Worm (Caenorhabditis elegans) whole organism, L4 larva: ENCODE data around the gene F21D5.7.

Experiments used
- F10B5.3 ChIP-seq: sonication (generic microtip); optimal IDR thresholded peaks from 2 replicates; lab custom pipeline; 2016; ENCODE audit warnings: mild to moderate bottlenecking, missing genetic modification characterization, missing compliant biosample characterization
- F44E2.7 ChIP-seq: fragments of 200-800 bp; sonication (Bioruptor generic); IDR thresholded peaks from 2 replicates; pipeline ENCODE4 v2.1.2; 2022; ENCODE audit warnings: missing genetic modification characterization, missing compliant biosample characterization
- F49E8.2 ChIP-seq: sonication (generic microtip); optimal IDR thresholded peaks from 2 replicates; lab custom pipeline; 2016; ENCODE audit warnings: missing compliant biosample characterization, mild to moderate bottlenecking, missing genetic modification characterization, borderline replicate concordance
- Y75B8A.6 ChIP-seq: fragments of 200-800 bp; sonication (Bioruptor generic); IDR thresholded peaks from 2 replicates; pipeline ENCODE4 v1.3.6; 2022; ENCODE audit warnings: missing genetic modification reagents, missing genetic modification characterization, missing compliant biosample characterization
- aly-2 ChIP-seq: sonication (generic microtip); optimal IDR thresholded peaks from 2 replicates; lab custom pipeline; 2018; ENCODE audit warnings: missing biosample characterization, missing genetic modification characterization
- ceh-32 ChIP-seq: sonication (generic microtip); optimal IDR thresholded peaks from 2 replicates; lab custom pipeline; 2016; ENCODE audit warnings: mild to moderate bottlenecking, missing genetic modification characterization, missing compliant biosample characterization; ENCODE audit not compliant: poor library complexity
- ceh-62 ChIP-seq: sonication (generic microtip); optimal IDR thresholded peaks from 2 replicates; lab custom pipeline; 2017; ENCODE audit warnings: missing biosample characterization, missing genetic modification characterization
- ceh-82 ChIP-seq: sonication (generic microtip); optimal IDR thresholded peaks from 2 replicates; lab custom pipeline; 2017; ENCODE audit warnings: missing biosample characterization, missing genetic modification characterization
- ces-1 ChIP-seq: fragments of 150-350 bp; sonication (generic microtip); optimal IDR thresholded peaks from 4 replicates; lab custom pipeline; 2014; ENCODE audit warnings: missing biosample characterization, missing genetic modification reagents, missing genetic modification characterization
- cey-2 ChIP-seq: sonication (generic microtip); optimal IDR thresholded peaks from 3 replicates; lab custom pipeline; 2017; ENCODE audit warnings: missing genetic modification characterization, mild to moderate bottlenecking, missing compliant biosample characterization, antibody characterized with exemption, borderline replicate concordance; ENCODE audit not compliant: insufficient read depth
- ctbp-1 ChIP-seq: fragments of 200-800 bp; sonication (Bioruptor generic); IDR thresholded peaks from 2 replicates; pipeline ENCODE4 v1.3.6; 2022; ENCODE audit warnings: missing genetic modification reagents, missing genetic modification characterization, missing compliant biosample characterization
- daf-12 ChIP-seq: fragments of 150-350 bp; optimal IDR thresholded peaks from 2 replicates; lab custom pipeline; 2014; ENCODE audit warnings: missing biosample characterization, missing genetic modification reagents, missing genetic modification characterization
- daf-16 ChIP-seq, 3 experiments: sonication (generic microtip); optimal IDR thresholded peaks; 2 replicates each; lab custom pipeline; 2016 to 2017; ENCODE audit warnings: missing genetic modification characterization in 3 of 3, missing genetic modification reagents in 3 of 3, mild to moderate bottlenecking in 2 of 3, missing compliant biosample characterization in 2 of 3, missing biosample characterization in 1 of 3, moderate library complexity in 1 of 3
- daf-19 ChIP-seq: fragments of 200-800 bp; sonication (Bioruptor generic); conservative IDR thresholded peaks from 2 replicates; pipeline ENCODE4 v1.3.6; 2022; ENCODE audit warnings: missing genetic modification characterization, missing compliant biosample characterization
- daf-8 ChIP-seq: fragments of 200-800 bp; sonication (Bioruptor generic); IDR thresholded peaks from 2 replicates; pipeline ENCODE4 v1.3.6; 2022; ENCODE audit warnings: missing genetic modification characterization, missing compliant biosample characterization
- dve-1 ChIP-seq: sonication (generic microtip); optimal IDR thresholded peaks from 2 replicates; lab custom pipeline; 2017; ENCODE audit warnings: antibody characterized with exemption, mild to moderate bottlenecking, missing genetic modification characterization, missing compliant biosample characterization; ENCODE audit not compliant: insufficient read depth
- fkh-10 ChIP-seq: fragments of 150-350 bp; optimal IDR thresholded peaks from 2 replicates; lab custom pipeline; 2014; ENCODE audit warnings: missing biosample characterization, missing genetic modification reagents, missing genetic modification characterization
- fos-1 ChIP-seq: fragments of 150-350 bp; optimal IDR thresholded peaks from 2 replicates; lab custom pipeline; 2014; ENCODE audit warnings: missing biosample characterization, missing genetic modification characterization
- hlh-11 ChIP-seq: fragments of 200-800 bp; sonication (Bioruptor generic); optimal IDR thresholded peaks from 2 replicates; lab custom pipeline; 2018; ENCODE audit warnings: mild to moderate bottlenecking, missing genetic modification characterization, missing compliant biosample characterization
- hlh-30 ChIP-seq: sonication (generic microtip); optimal IDR thresholded peaks from 2 replicates; lab custom pipeline; 2017; ENCODE audit warnings: antibody characterized with exemption, mild to moderate bottlenecking, missing genetic modification characterization, missing compliant biosample characterization; ENCODE audit not compliant: insufficient read depth
- hmg-1.1 ChIP-seq: fragments of 200-800 bp; sonication (Bioruptor generic); IDR thresholded peaks from 2 replicates; pipeline ENCODE4 v1.3.6; 2022; ENCODE audit warnings: missing genetic modification reagents, missing genetic modification characterization, missing compliant biosample characterization
- jun-1 ChIP-seq: fragments of 150-350 bp; optimal IDR thresholded peaks from 2 replicates; lab custom pipeline; 2014; ENCODE audit warnings: missing biosample characterization, missing genetic modification reagents, missing genetic modification characterization
- lim-7 ChIP-seq: fragments of 200-800 bp; sonication (Bioruptor generic); IDR thresholded peaks from 2 replicates; pipeline ENCODE4 v1.3.6; 2022; ENCODE audit warnings: missing genetic modification characterization, missing compliant biosample characterization
- lin-13 ChIP-seq: fragments of 150-350 bp; optimal IDR thresholded peaks from 2 replicates; lab custom pipeline; 2014; ENCODE audit warnings: missing biosample characterization, missing genetic modification reagents, missing genetic modification characterization
- lin-15B ChIP-seq: fragments of 150-350 bp; sonication (generic microtip); optimal IDR thresholded peaks from 3 replicates; lab custom pipeline; 2014; ENCODE audit warnings: missing biosample characterization, missing genetic modification characterization
- lin-29 ChIP-seq: fragments of 200-800 bp; sonication (Bioruptor generic); IDR thresholded peaks from 2 replicates; pipeline ENCODE4 v1.3.6; 2022; ENCODE audit warnings: missing genetic modification reagents, missing genetic modification characterization, missing compliant biosample characterization
- lin-39 ChIP-seq: fragments of 150-350 bp; optimal IDR thresholded peaks from 2 replicates; lab custom pipeline; 2014; ENCODE audit warnings: missing biosample characterization, missing genetic modification reagents, missing genetic modification characterization
- lir-3 ChIP-seq: sonication (generic microtip); optimal IDR thresholded peaks from 2 replicates; lab custom pipeline; 2016; ENCODE audit warnings: mild to moderate bottlenecking, missing genetic modification characterization, missing compliant biosample characterization
- lsy-2 ChIP-seq, 2 experiments: fragments of 150-350 bp in 1 of 2; sonication (generic microtip) in 1 of 2; optimal IDR thresholded peaks; 2 replicates each; lab custom pipeline; 2014 to 2017; ENCODE audit warnings: missing biosample characterization in 2 of 2, missing genetic modification characterization in 2 of 2
- mep-1 ChIP-seq: fragments of 150-350 bp; sonication (generic microtip); optimal IDR thresholded peaks from 3 replicates; lab custom pipeline; 2014; ENCODE audit warnings: missing biosample characterization, missing genetic modification characterization
- mes-2 ChIP-seq: sonication (generic microtip); optimal IDR thresholded peaks from 2 replicates; lab custom pipeline; 2016; ENCODE audit warnings: missing genotype, mild to moderate bottlenecking, missing genetic modification characterization, missing compliant biosample characterization; ENCODE audit not compliant: poor library complexity, severe bottlenecking
- nhr-10 ChIP-seq: fragments of 150-350 bp; optimal IDR thresholded peaks from 2 replicates; lab custom pipeline; 2014; ENCODE audit warnings: missing biosample characterization, missing genetic modification characterization
- nhr-11 ChIP-seq: fragments of 150-350 bp; optimal IDR thresholded peaks from 2 replicates; lab custom pipeline; 2014; ENCODE audit warnings: missing biosample characterization, missing genetic modification characterization
- nhr-237 ChIP-seq: sonication (generic microtip); optimal IDR thresholded peaks from 2 replicates; lab custom pipeline; 2017; ENCODE audit warnings: missing biosample characterization, missing genetic modification characterization
- nhr-48 ChIP-seq: sonication (generic microtip); optimal IDR thresholded peaks from 2 replicates; lab custom pipeline; 2016; ENCODE audit warnings: mild to moderate bottlenecking, missing genetic modification characterization, missing compliant biosample characterization
- nhr-76 ChIP-seq: fragments of 150-350 bp; optimal IDR thresholded peaks from 2 replicates; lab custom pipeline; 2014; ENCODE audit warnings: missing biosample characterization, missing genetic modification characterization
- nhr-77 ChIP-seq: fragments of 150-350 bp; optimal IDR thresholded peaks from 2 replicates; lab custom pipeline; 2014; ENCODE audit warnings: missing biosample characterization, missing genetic modification characterization
- pha-4 ChIP-seq, 2 experiments: fragments of 150-350 bp in 1 of 2; fragments of 200-800 bp in 1 of 2; sonication (Bioruptor generic) in 1 of 2; IDR thresholded peaks in 1 of 2; optimal IDR thresholded peaks in 1 of 2; 2 replicates each; pipeline versions ENCODE4 v1.3.6 to Lab custom; 2014 to 2022; ENCODE audit warnings: missing genetic modification characterization in 2 of 2, missing genetic modification reagents in 2 of 2, missing biosample characterization in 1 of 2, missing compliant biosample characterization in 1 of 2
- pqm-1 ChIP-seq: sonication (generic microtip); optimal IDR thresholded peaks from 2 replicates; lab custom pipeline; 2017; ENCODE audit warnings: missing biosample characterization, missing genetic modification characterization
- rbr-2 ChIP-seq: sonication (generic microtip); optimal IDR thresholded peaks from 2 replicates; lab custom pipeline; 2016; ENCODE audit warnings: missing genotype, missing genetic modification characterization, missing compliant biosample characterization
- sdz-12 ChIP-seq: fragments of 200-800 bp; sonication (Bioruptor generic); optimal IDR thresholded peaks from 2 replicates; lab custom pipeline; 2018; ENCODE audit warnings: mild to moderate bottlenecking, missing genetic modification characterization, missing compliant biosample characterization
- set-16 ChIP-seq: fragments of 200-800 bp; sonication (Bioruptor generic); IDR thresholded peaks from 2 replicates; pipeline ENCODE4 v1.3.6; 2022; ENCODE audit warnings: missing genetic modification reagents, missing genetic modification characterization, missing compliant biosample characterization
- skn-1 ChIP-seq: fragments of 150-350 bp; optimal IDR thresholded peaks from 2 replicates; lab custom pipeline; 2014; ENCODE audit warnings: missing biosample characterization, missing genetic modification characterization
- snpc-4 ChIP-seq: fragments of 150-350 bp; optimal IDR thresholded peaks from 2 replicates; lab custom pipeline; 2014; ENCODE audit warnings: missing biosample characterization, missing genetic modification characterization
- tra-1 ChIP-seq: fragments of 200-800 bp; sonication (Bioruptor generic); IDR thresholded peaks from 2 replicates; pipeline ENCODE4 v1.3.6; 2022; ENCODE audit warnings: missing genetic modification reagents, missing genetic modification characterization, missing compliant biosample characterization
- unc-62 ChIP-seq, 3 experiments: fragments of 150-350 bp in 1 of 3; sonication (generic microtip); optimal IDR thresholded peaks in 2 of 3; peaks in 1 of 3; 1 replicate in 1 of 3; 2 replicates in 2 of 3; lab custom pipeline; 2014 to 2017; ENCODE audit warnings: missing biosample characterization in 3 of 3, missing genetic modification characterization in 3 of 3, missing genetic modification reagents in 3 of 3, missing genotype in 1 of 3
- vab-7 ChIP-seq: fragments of 200-800 bp; sonication (Bioruptor generic); IDR thresholded peaks from 2 replicates; pipeline ENCODE4 v1.3.6; 2022; ENCODE audit warnings: missing genetic modification reagents, missing genetic modification characterization, missing compliant biosample characterization
- zag-1 ChIP-seq: fragments of 150-350 bp; optimal IDR thresholded peaks from 2 replicates; lab custom pipeline; 2014; ENCODE audit warnings: missing biosample characterization, missing genetic modification characterization
- zip-11 ChIP-seq: fragments of 200-800 bp; sonication (Bioruptor generic); IDR thresholded peaks from 2 replicates; pipeline ENCODE4 v1.3.6; 2022; ENCODE audit warnings: missing genetic modification characterization, missing compliant biosample characterization
- ztf-7 ChIP-seq: fragments of 150-350 bp; optimal IDR thresholded peaks from 2 replicates; lab custom pipeline; 2014; ENCODE audit warnings: missing biosample characterization, missing genetic modification characterization

F21D5.7 gene

DNA sequence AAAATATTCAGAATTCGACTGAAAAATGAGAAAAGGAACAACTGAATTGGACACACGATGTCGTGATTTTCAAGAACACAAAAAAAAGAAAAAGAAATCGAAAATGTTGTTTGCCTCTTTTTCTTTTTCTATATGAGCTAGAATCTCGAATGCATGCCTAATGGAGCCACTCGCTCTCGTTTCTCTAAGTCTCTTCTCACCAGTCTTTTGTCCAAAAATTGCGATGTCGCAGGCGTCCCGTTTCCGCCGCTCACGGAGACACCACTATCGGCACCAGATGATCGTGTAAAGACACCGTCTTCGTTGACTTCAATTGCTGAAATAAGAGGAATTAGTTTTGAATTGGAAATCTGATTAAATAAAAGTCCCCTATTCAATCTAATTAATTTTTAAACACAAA is 15.1 kb upstream of the F21D5.7 start:
- no peak for TF ChIP-seq ceh-82 (tag; lab: Kevin White, UChicago)
- no peak for TF ChIP-seq aly-2 (tag; lab: Kevin White, UChicago)
- no peak for TF ChIP-seq snpc-4
- no peak for TF ChIP-seq pha-4 (GFP tag; IDR thresholded peaks at IDR 0.05; lab: Robert Waterston, UW)
- TF ChIP-seq pha-4 (tag; optimal IDR thresholded peaks at IDR 0.05; lab: Kevin White, UChicago): no peak
- no peak for TF ChIP-seq ztf-7
- no peak for TF ChIP-seq nhr-11 (tag; lab: Kevin White, UChicago)
- TF ChIP-seq lim-7: no peak
- no peak for TF ChIP-seq nhr-76 (tag; lab: Kevin White, UChicago)
- TF ChIP-seq zag-1 (tag; lab: Kevin White, UChicago): no peak
- TF ChIP-seq mes-2 (tag; lab: Kevin White, UChicago): peak; percentile 49
- TF ChIP-seq skn-1 (tag; lab: Kevin White, UChicago): no peak
- TF ChIP-seq lir-3 (tag; lab: Kevin White, UChicago): no peak
- no peak for TF ChIP-seq unc-62 (GFP tag; optimal IDR thresholded peaks at IDR 0.05 in 1 of 2; lab: Kevin White, UChicago)
- no peak for TF ChIP-seq unc-62 (tag; optimal IDR thresholded peaks at IDR 0.05; lab: Kevin White, UChicago)
- TF ChIP-seq F44E2.7 (GFP tag; lab: Robert Waterston, UW): no peak
- TF ChIP-seq zip-11 (GFP tag; lab: Robert Waterston, UW): no peak
- TF ChIP-seq F49E8.2 (tag; lab: Kevin White, UChicago): no peak
- TF ChIP-seq daf-8 (GFP tag; lab: Robert Waterston, UW): no peak
- no peak for TF ChIP-seq nhr-48 (tag; lab: Kevin White, UChicago)
- TF ChIP-seq Y75B8A.6 (GFP tag; lab: Robert Waterston, UW): no peak
- TF ChIP-seq hmg-1.1 (GFP tag; lab: Robert Waterston, UW): 0 out of 2 replicates have a peak, but pooled peaks have one; percentile 16
- TF ChIP-seq fkh-10 (GFP tag; lab: Kevin White, UChicago): peak; percentile 34
- TF ChIP-seq lin-39: no peak
- TF ChIP-seq lin-29 (GFP tag; lab: Robert Waterston, UW): no peak
- TF ChIP-seq ctbp-1 (GFP tag; lab: Robert Waterston, UW): peak; percentile 75
- TF ChIP-seq cey-2 (tag; lab: Kevin White, UChicago): no peak
- no peak for TF ChIP-seq nhr-237
- TF ChIP-seq lin-15B: no peak
- no peak for TF ChIP-seq jun-1 (tag; lab: Kevin White, UChicago)
- no peak for TF ChIP-seq daf-12 (tag; lab: Kevin White, UChicago)
- no peak for TF ChIP-seq fos-1 (tag; lab: Kevin White, UChicago)
- peak; percentile 40 for TF ChIP-seq mep-1
- TF ChIP-seq hlh-11: peak; percentile 31
- peak; percentile 42 for TF ChIP-seq rbr-2 (tag; lab: Kevin White, UChicago)
- peak; percentile 34 for TF ChIP-seq hlh-30 (tag; lab: Kevin White, UChicago)
- no peak for TF ChIP-seq daf-16 (GFP tag; optimal IDR thresholded peaks at IDR 0.05; lab: Kevin White, UChicago)
- no peak for TF ChIP-seq daf-16 (tag; optimal IDR thresholded peaks at IDR 0.05; lab: Kevin White, UChicago)
- no peak for TF ChIP-seq dve-1 (tag; lab: Kevin White, UChicago)
- TF ChIP-seq lin-13 (GFP tag; lab: Kevin White, UChicago): no peak
- no peak for TF ChIP-seq daf-19
- TF ChIP-seq F10B5.3 (tag; lab: Kevin White, UChicago): no peak
- peak in 1 of 2 experiments; percentile 52 for TF ChIP-seq lsy-2 (tag; optimal IDR thresholded peaks at IDR 0.05; lab: Kevin White, UChicago)

DNA sequence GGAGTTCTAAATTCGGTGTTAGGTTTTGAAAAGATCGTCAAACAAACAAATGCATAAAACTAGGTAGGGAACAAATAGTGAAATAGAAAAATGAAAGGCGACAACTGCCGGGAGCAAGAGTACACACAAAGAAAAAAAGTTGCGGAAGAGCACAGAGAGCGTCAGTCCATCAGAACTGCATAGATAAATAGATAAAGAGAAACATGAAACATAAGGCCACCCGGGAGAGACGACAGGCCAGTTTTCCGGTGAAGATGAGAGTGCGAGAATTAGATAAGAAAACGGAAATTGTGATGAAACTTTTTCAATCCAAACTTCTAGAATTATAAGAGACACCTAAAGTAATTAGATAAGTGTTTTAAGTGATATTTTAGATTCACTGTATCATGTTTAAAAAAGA is 14.2 kb upstream of the F21D5.7 start:
- no peak for TF ChIP-seq vab-7
- TF ChIP-seq tra-1 (GFP tag; lab: Robert Waterston, UW): 0 out of 2 replicates have a peak, but pooled peaks have one; percentile 44
- no peak for TF ChIP-seq snpc-4
- TF ChIP-seq pha-4 (GFP tag; IDR thresholded peaks at IDR 0.05; lab: Robert Waterston, UW): no peak
- no peak for TF ChIP-seq pha-4 (tag; optimal IDR thresholded peaks at IDR 0.05; lab: Kevin White, UChicago)
- TF ChIP-seq set-16 (GFP tag; lab: Robert Waterston, UW): no peak
- TF ChIP-seq ctbp-1 (GFP tag; lab: Robert Waterston, UW): no peak
- no peak for TF ChIP-seq nhr-10 (tag; lab: Kevin White, UChicago)
- TF ChIP-seq ceh-62 (tag; lab: Kevin White, UChicago): no peak
- no peak for TF ChIP-seq nhr-77 (tag; lab: Kevin White, UChicago)
- no peak for TF ChIP-seq ceh-32 (tag; lab: Kevin White, UChicago)
- TF ChIP-seq fkh-10 (GFP tag; lab: Kevin White, UChicago): no peak
- TF ChIP-seq unc-62 (GFP tag; optimal IDR thresholded peaks at IDR 0.05 in 1 of 2; lab: Kevin White, UChicago): peak in 1 of 2 experiments; percentile 74
- no peak for TF ChIP-seq unc-62 (tag; optimal IDR thresholded peaks at IDR 0.05; lab: Kevin White, UChicago)
- no peak for TF ChIP-seq sdz-12 (GFP tag; lab: Kevin White, UChicago)
- TF ChIP-seq hlh-11: peak; percentile 73
- TF ChIP-seq ces-1 (GFP tag; lab: Kevin White, UChicago): no peak
- peak; percentile 89 for TF ChIP-seq pqm-1 (tag; lab: Kevin White, UChicago)
- no peak for TF ChIP-seq nhr-76 (tag; lab: Kevin White, UChicago)
